Fruit fly (Drosophila melanogaster) S2 (cell line): ENCODE data around the gene Pgam5.

Source experiments
- CG8478 ChIP-seq: fragments of >200 bp; optimal IDR thresholded peaks from 2 replicates; lab custom pipeline; 2018
- CTCF ChIP-seq, 2 experiments: fragments of >200 bp; optimal IDR thresholded peaks; 2 replicates each; lab custom pipeline; 2018

DNA sequence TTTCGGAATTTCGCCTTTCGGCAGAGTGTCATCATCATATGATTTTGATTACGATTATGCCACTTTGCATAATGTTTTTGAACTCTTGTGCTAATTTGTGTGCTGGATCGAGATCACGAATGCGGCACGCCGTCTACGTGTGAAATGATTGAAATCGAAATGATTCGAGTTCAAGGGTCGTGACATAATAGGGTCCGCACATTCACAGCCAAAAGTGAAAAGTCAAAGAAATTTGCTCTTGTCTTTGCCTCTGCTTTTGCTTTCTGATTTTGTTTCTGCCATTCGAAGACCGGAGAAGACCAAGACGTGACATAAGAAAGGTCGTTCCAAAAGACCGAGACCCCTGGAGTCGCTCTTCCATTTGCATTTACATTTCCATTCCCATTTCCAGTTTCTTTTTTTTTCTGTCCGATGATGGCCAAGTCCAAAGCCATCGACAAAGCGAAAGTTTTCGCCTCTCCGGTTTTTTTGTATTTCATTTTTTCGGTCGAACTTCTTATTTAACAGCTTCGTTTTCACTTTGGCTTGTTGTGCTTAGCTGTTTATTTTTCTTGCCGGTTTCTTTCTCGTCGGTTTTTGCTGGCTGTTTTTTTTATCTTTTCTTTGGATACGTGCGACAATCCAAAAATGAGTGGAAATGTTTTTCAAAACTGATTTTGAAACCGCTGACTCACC is 38.5 kb downstream of the Pgam5 start:
- no peak for TF ChIP-seq CG8478
- no peak for TF ChIP-seq CTCF (optimal IDR thresholded peaks at IDR 0.05; lab: Kevin White, UChicago)
